Fruit fly (Drosophila melanogaster): Measurements from ENCODE around the gene Nrx-1.

Gene Nrx-1

DNA sequence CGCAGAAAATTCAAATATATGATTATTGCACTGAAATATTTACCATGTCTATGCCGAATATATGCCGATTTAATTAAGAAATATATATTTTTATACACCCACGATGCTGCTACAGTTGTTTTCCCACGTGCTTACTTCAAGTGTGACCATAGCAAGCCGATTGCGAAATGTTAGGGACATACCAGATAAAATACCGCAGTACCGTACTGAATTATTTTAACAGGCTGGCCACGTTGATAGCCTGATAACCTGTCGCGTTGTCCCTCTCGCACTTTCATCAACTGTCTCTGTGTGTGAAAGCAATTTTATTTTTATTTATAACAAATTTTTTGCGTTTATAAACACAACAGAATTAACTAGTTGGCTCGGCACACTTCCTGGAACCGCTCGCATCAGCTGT lies 47.4 kb upstream of the Nrx-1 start, which contains the start of the genes Nop56 and mats (continued):
- no peak for TF ChIP-seq Lim3 (GFP tag; IDR thresholded peaks at IDR 0.05)
- TF ChIP-seq CG10543 (GFP tag; optimal IDR thresholded peaks at IDR 0.05) = no peak
- peak; percentile 38; the same call in 1 of the 2 replicates for TF ChIP-seq hbn (GFP tag; IDR thresholded peaks at IDR 0.05; ENCODE audit: partially characterized antibody)
- no peak for TF ChIP-seq CG31388 (GFP tag; optimal IDR thresholded peaks at IDR 0.05)
- no peak for TF ChIP-seq luna (GFP tag; optimal IDR thresholded peaks at IDR 0.05)
- TF ChIP-seq vvl (GFP tag; IDR thresholded peaks at IDR 0.05) = peak; percentile 44; the same call in 1 of the 2 replicates
- no peak for TF ChIP-seq crc (GFP tag; optimal IDR thresholded peaks at IDR 0.05)
- no peak for TF ChIP-seq Hmx (GFP tag; optimal IDR thresholded peaks at IDR 0.05)
- TF ChIP-seq Dip2 (GFP tag; IDR thresholded peaks at IDR 0.05) = no peak
- TF ChIP-seq sr (GFP tag; IDR thresholded peaks at IDR 0.05) = no peak
- TF ChIP-seq hth (optimal IDR thresholded peaks at IDR 0.05) = no peak
- TF ChIP-seq cad (GFP tag; optimal IDR thresholded peaks at IDR 0.05) = no peak
- TF ChIP-seq CG2875 (GFP tag; optimal IDR thresholded peaks at IDR 0.05) = no peak
- TF ChIP-seq CG2199 (GFP tag; IDR thresholded peaks at IDR 0.05) = no peak
- no peak for TF ChIP-seq abd-A (tag; optimal IDR thresholded peaks at IDR 0.05)
- no peak for TF ChIP-seq wor (GFP tag; IDR thresholded peaks at IDR 0.05)
- TF ChIP-seq Ets97D (GFP tag; optimal IDR thresholded peaks at IDR 0.05) = peak; percentile 83
- TF ChIP-seq CG34224 (GFP tag; IDR thresholded peaks at IDR 0.05; ENCODE audit: partially characterized antibody) = peak; percentile 32; the same call in 1 of the 3 replicates
- TF ChIP-seq CG5953 (GFP tag; IDR thresholded peaks at IDR 0.05) = no peak
- TF ChIP-seq CG7963 (GFP tag; IDR thresholded peaks at IDR 0.05; ENCODE audit: partially characterized antibody) = no peak
- no peak for TF ChIP-seq CG4820 (GFP tag; optimal IDR thresholded peaks at IDR 0.05)
- peak in 1 of 2 experiments; percentile 68 for TF ChIP-seq crp (GFP tag; optimal IDR thresholded peaks at IDR 0.05)
- peak; percentile 25 for TF ChIP-seq CG15601 (tag; optimal IDR thresholded peaks at IDR 0.05)
- no peak for TF ChIP-seq CG10274 (GFP tag; optimal IDR thresholded peaks at IDR 0.05)
- no peak for TF ChIP-seq jigr1 (GFP tag; IDR thresholded peaks at IDR 0.05)
- TF ChIP-seq Dip3 (GFP tag; optimal IDR thresholded peaks at IDR 0.05) = no peak
- no peak for TF ChIP-seq sim (GFP tag; IDR thresholded peaks at IDR 0.05)
- TF ChIP-seq D19A (tag; optimal IDR thresholded peaks at IDR 0.05) = no peak
- no peak for TF ChIP-seq CG8089 (GFP tag; optimal IDR thresholded peaks at IDR 0.05)
- TF ChIP-seq Aef1 (GFP tag; IDR thresholded peaks at IDR 0.05) = no peak
- TF ChIP-seq CG10267 (tag; optimal IDR thresholded peaks at IDR 0.05) = peak; percentile 62
- no peak for TF ChIP-seq CG1602 (GFP tag; optimal IDR thresholded peaks at IDR 0.05)
- peak; percentile 29; the same call in 1 of the 3 replicates for TF ChIP-seq Opbp (GFP tag; IDR thresholded peaks at IDR 0.05; ENCODE audit: partially characterized antibody)
- TF ChIP-seq btn (GFP tag; optimal IDR thresholded peaks at IDR 0.05) = no peak
- TF ChIP-seq Neu2 (GFP tag; optimal IDR thresholded peaks at IDR 0.05; ENCODE audit: borderline replicate concordance) = no peak
- TF ChIP-seq CG5245 (GFP tag; optimal IDR thresholded peaks at IDR 0.05) = no peak
- TF ChIP-seq Asciz (GFP tag; optimal IDR thresholded peaks at IDR 0.05) = no peak
- peak; percentile 45 for TF ChIP-seq ftz-f1 (GFP tag; optimal IDR thresholded peaks at IDR 0.05)
- no peak for TF ChIP-seq CG7786 (GFP tag; optimal IDR thresholded peaks at IDR 0.05)
- TF ChIP-seq CG9215 (GFP tag; IDR thresholded peaks at IDR 0.05) = no peak
- TF ChIP-seq bbx (GFP tag; IDR thresholded peaks at IDR 0.05; ENCODE audit: partially characterized antibody) = no peak; the same call in 1 of the 2 replicates
- no peak for TF ChIP-seq CG1233 (GFP tag; optimal IDR thresholded peaks at IDR 0.05)
- TF ChIP-seq CG18764 (GFP tag; optimal IDR thresholded peaks at IDR 0.05) = no peak
- TF ChIP-seq tna (GFP tag; IDR thresholded peaks at IDR 0.05; ENCODE audit: partially characterized antibody) = no peak
- TF ChIP-seq CG10462 (GFP tag; optimal IDR thresholded peaks at IDR 0.05) = no peak
- no peak for TF ChIP-seq CG8478 (optimal IDR thresholded peaks at IDR 0.05)
- TF ChIP-seq Dref (GFP tag; IDR thresholded peaks at IDR 0.05) = peak; percentile 37
- TF ChIP-seq run (tag; optimal IDR thresholded peaks at IDR 0.05) = no peak
- no peak for TF ChIP-seq CG32767 (GFP tag; IDR thresholded peaks at IDR 0.05)
- no peak for TF ChIP-seq kay (GFP tag; optimal IDR thresholded peaks at IDR 0.05)
- no peak for TF ChIP-seq CoRest (tag; optimal IDR thresholded peaks at IDR 0.05)
- peak; percentile 6 for TF ChIP-seq CG33213 (GFP tag; optimal IDR thresholded peaks at IDR 0.05)

All from whole organism, embryonic.